Worm (Caenorhabditis elegans) whole organism, mixed stage, embryonic: ENCODE results near the gene popl-5.

Experiments used
- ceh-39 ChIP-seq: fragments of 150-350 bp; optimal IDR thresholded peaks from 2 replicates; lab custom pipeline; 2014; ENCODE audit warnings: missing biosample characterization, missing genetic modification characterization
- ces-1 ChIP-seq: fragments of 150-350 bp; optimal IDR thresholded peaks from 2 replicates; lab custom pipeline; 2014; ENCODE audit warnings: missing biosample characterization, missing genetic modification reagents, missing genetic modification characterization
- elt-3 ChIP-seq: fragments of 150-350 bp; optimal IDR thresholded peaks from 2 replicates; lab custom pipeline; 2014; ENCODE audit warnings: missing biosample characterization, missing genetic modification characterization
- lsy-2 ChIP-seq: fragments of 150-350 bp; optimal IDR thresholded peaks from 2 replicates; lab custom pipeline; 2014; ENCODE audit warnings: missing biosample characterization, missing genetic modification characterization
- mab-5 ChIP-seq: fragments of 150-350 bp; optimal IDR thresholded peaks from 2 replicates; lab custom pipeline; 2014; ENCODE audit warnings: missing biosample characterization, missing genetic modification characterization
- mep-1 ChIP-seq: fragments of 150-350 bp; optimal IDR thresholded peaks from 2 replicates; lab custom pipeline; 2017; ENCODE audit warnings: missing biosample characterization, missing genetic modification reagents, missing genetic modification characterization, inconsistent platforms
- nhr-237 ChIP-seq: fragments of 150-350 bp; optimal IDR thresholded peaks from 2 replicates; lab custom pipeline; 2014; ENCODE audit warnings: missing biosample characterization, missing genetic modification characterization
- snpc-4 ChIP-seq: fragments of 150-350 bp; optimal IDR thresholded peaks from 2 replicates; lab custom pipeline; 2014; ENCODE audit warnings: missing biosample characterization, missing genetic modification characterization
- ztf-11 ChIP-seq: fragments of 150-350 bp; optimal IDR thresholded peaks from 2 replicates; lab custom pipeline; 2014; ENCODE audit warnings: missing biosample characterization, missing genetic modification characterization

- no peak for TF ChIP-seq ztf-11 (tag; lab: Kevin White, UChicago)
- no peak for TF ChIP-seq nhr-237
- no peak for TF ChIP-seq mep-1
- no peak for TF ChIP-seq lsy-2 (tag; lab: Kevin White, UChicago)
- no peak for TF ChIP-seq ces-1 (GFP tag; lab: Kevin White, UChicago)
- no peak for TF ChIP-seq mab-5 (tag; lab: Kevin White, UChicago)
- no peak for TF ChIP-seq ceh-39 (tag; lab: Kevin White, UChicago)
- no peak for TF ChIP-seq snpc-4 (tag; lab: Kevin White, UChicago)
- no peak for TF ChIP-seq elt-3
Observed at ce11 chrIII:11502753-11503152, 15.6 kb upstream of the popl-5 start, which contains the start of gene tin-10.
